Fruit fly (Drosophila melanogaster) whole organism, embryonic: ENCODE measurements around the gene CG7432.

Experiments used
- Bdp1 ChIP-seq: fragments of 200-800 bp; sonication (Bioruptor generic); optimal IDR thresholded peaks from 3 replicates; lab custom pipeline; 2016; ENCODE audit warnings: missing biosample characterization, missing genetic modification characterization
- CG10209 ChIP-seq: fragments of 200-800 bp; sonication (Bioruptor generic); optimal IDR thresholded peaks from 3 replicates; lab custom pipeline; 2017; ENCODE audit warnings: missing biosample characterization, mild to moderate bottlenecking, missing genetic modification characterization, missing genetic modification reagents
- CG10366 ChIP-seq: fragments of 200-800 bp; sonication (Bioruptor generic); IDR thresholded peaks from 2 replicates; pipeline ENCODE4 v1.3.6; 2022; ENCODE audit warnings: missing biosample characterization, missing genetic modification characterization
- CG11696 ChIP-seq: fragments of 200-800 bp; sonication (Bioruptor generic); IDR thresholded peaks from 2 replicates; pipeline ENCODE4 v1.3.6; 2022; ENCODE audit warnings: missing biosample characterization, missing genetic modification characterization
- CG12236 ChIP-seq: fragments of 200-800 bp; sonication (Bioruptor generic); optimal IDR thresholded peaks from 2 replicates; lab custom pipeline; 2016; ENCODE audit warnings: missing biosample characterization, missing genetic modification characterization
- CG12299 ChIP-seq: fragments of 200-800 bp; sonication (Bioruptor generic); optimal IDR thresholded peaks from 2 replicates; lab custom pipeline; 2018; ENCODE audit warnings: missing biosample characterization, mild to moderate bottlenecking, missing genetic modification characterization
- CG12769 ChIP-seq: fragments of 200-800 bp; sonication (Bioruptor generic); optimal IDR thresholded peaks from 2 replicates; lab custom pipeline; 2019; ENCODE audit warnings: missing biosample characterization, mild to moderate bottlenecking, missing genetic modification characterization, moderate library complexity
- CG15011 ChIP-seq: fragments of 200-800 bp; sonication (Bioruptor generic); optimal IDR thresholded peaks from 3 replicates; lab custom pipeline; 2018; ENCODE audit warnings: missing biosample characterization, mild to moderate bottlenecking, missing genetic modification characterization
- CG1603 ChIP-seq: fragments of 200-800 bp; sonication (Bioruptor generic); optimal IDR thresholded peaks from 2 replicates; lab custom pipeline; 2019; ENCODE audit warnings: missing biosample characterization, mild to moderate bottlenecking, missing genetic modification characterization, moderate library complexity
- CG17385 ChIP-seq: fragments of 200-800 bp; sonication (Bioruptor generic); optimal IDR thresholded peaks from 3 replicates; lab custom pipeline; 2018; ENCODE audit warnings: missing biosample characterization, mild to moderate bottlenecking, missing genetic modification characterization
- CG30403 ChIP-seq: fragments of 200-800 bp; sonication (Bioruptor generic); optimal IDR thresholded peaks from 3 replicates; lab custom pipeline; 2016; ENCODE audit warnings: missing biosample characterization, missing genetic modification characterization
- CG31441 ChIP-seq: fragments of 200-800 bp; sonication (Bioruptor generic); IDR thresholded peaks from 2 replicates; pipeline ENCODE4 v1.3.6; 2022; ENCODE audit warnings: missing biosample characterization, missing genetic modification characterization
- CG32532 ChIP-seq: fragments of 200-800 bp; sonication (Bioruptor generic); IDR thresholded peaks from 2 replicates; pipeline ENCODE4 v1.3.6; 2022; ENCODE audit warnings: missing biosample characterization, missing genetic modification characterization
- CG3995 ChIP-seq: fragments of 200-800 bp; sonication (Bioruptor generic); optimal IDR thresholded peaks from 3 replicates; lab custom pipeline; 2016; ENCODE audit warnings: missing biosample characterization, missing genetic modification characterization
- CG4707 ChIP-seq: fragments of 200-800 bp; sonication (Bioruptor generic); optimal IDR thresholded peaks from 2 replicates; lab custom pipeline; 2018; ENCODE audit warnings: missing biosample characterization, mild to moderate bottlenecking, missing genetic modification characterization, moderate library complexity
- CG4820 ChIP-seq: fragments of 200-800 bp; sonication (Bioruptor generic); optimal IDR thresholded peaks from 3 replicates; lab custom pipeline; 2016; ENCODE audit warnings: missing biosample characterization, missing genetic modification characterization
- CG5245 ChIP-seq: fragments of 200-800 bp; sonication (Bioruptor generic); optimal IDR thresholded peaks from 3 replicates; lab custom pipeline; 2016; ENCODE audit warnings: missing biosample characterization, missing genetic modification characterization
- CG6175 ChIP-seq: fragments of 200-800 bp; sonication (Bioruptor generic); IDR thresholded peaks from 3 replicates; pipeline ENCODE4 v1.3.6; 2022; ENCODE audit warnings: missing biosample characterization, missing genetic modification characterization
- CG6654 ChIP-seq: fragments of 200-800 bp; sonication (Bioruptor generic); optimal IDR thresholded peaks from 2 replicates; lab custom pipeline; 2017; ENCODE audit warnings: missing biosample characterization, mild to moderate bottlenecking, missing genetic modification characterization
- CG6765 ChIP-seq: fragments of 200-800 bp; sonication (Bioruptor generic); optimal IDR thresholded peaks from 3 replicates; lab custom pipeline; 2017; ENCODE audit warnings: missing biosample characterization, mild to moderate bottlenecking, missing genetic modification characterization
- CG6813 ChIP-seq: fragments of 200-800 bp; sonication (Bioruptor generic); optimal IDR thresholded peaks from 2 replicates; lab custom pipeline; 2017; ENCODE audit warnings: missing biosample characterization, missing genetic modification characterization, mild to moderate bottlenecking, moderate library complexity, missing genetic modification reagents
- CG6854 ChIP-seq: fragments of 200-800 bp; sonication (Bioruptor generic); optimal IDR thresholded peaks from 3 replicates; lab custom pipeline; 2017; ENCODE audit warnings: missing biosample characterization, mild to moderate bottlenecking, missing genetic modification characterization
- CG7372 ChIP-seq: fragments of 200-800 bp; sonication (Bioruptor generic); IDR thresholded peaks from 2 replicates; pipeline ENCODE4 v1.3.6; 2022; ENCODE audit warnings: missing biosample characterization, missing genetic modification characterization
- CG7786 ChIP-seq: fragments of 200-800 bp; sonication (Bioruptor generic); optimal IDR thresholded peaks from 2 replicates; lab custom pipeline; 2016; ENCODE audit warnings: missing biosample characterization, missing genetic modification characterization
- CG8290 ChIP-seq, 3 experiments: fragments of 200-800 bp; sonication (Bioruptor generic); optimal IDR thresholded peaks; 2 replicates each; lab custom pipeline; 2016 to 2019; ENCODE audit warnings: missing biosample characterization in 3 of 3, missing genetic modification characterization in 3 of 3, mild to moderate bottlenecking in 2 of 3, moderate library complexity in 1 of 3
- CrebB ChIP-seq: fragments of 200-800 bp; sonication (Bioruptor generic); optimal IDR thresholded peaks from 3 replicates; lab custom pipeline; 2018; ENCODE audit warnings: missing biosample characterization, mild to moderate bottlenecking, missing genetic modification characterization
- Elba2 ChIP-seq: fragments of 200-800 bp; sonication (Bioruptor generic); optimal IDR thresholded peaks from 3 replicates; lab custom pipeline; 2016; ENCODE audit warnings: missing biosample characterization, missing genetic modification characterization
- Ets97D ChIP-seq: fragments of 200-800 bp; sonication (Bioruptor generic); optimal IDR thresholded peaks from 3 replicates; lab custom pipeline; 2016; ENCODE audit warnings: missing biosample characterization, missing genetic modification characterization
- Hr39 ChIP-seq: fragments of >200 bp; optimal IDR thresholded peaks from 2 replicates; lab custom pipeline; 2017
- NK7.1 ChIP-seq: fragments of 200-800 bp; sonication (Bioruptor generic); optimal IDR thresholded peaks from 3 replicates; lab custom pipeline; 2016; ENCODE audit warnings: missing biosample characterization, missing genetic modification characterization
- Ravus ChIP-seq: fragments of 200-800 bp; sonication (Bioruptor generic); IDR thresholded peaks from 2 replicates; pipeline ENCODE4 v1.3.6; 2022; ENCODE audit warnings: missing biosample characterization, missing genetic modification characterization
- Sin3A ChIP-seq: fragments of >200 bp; optimal IDR thresholded peaks from 2 replicates; lab custom pipeline; 2018
- Trl ChIP-seq, 3 experiments: fragments of >200 bp in 2 of 3; fragments of 200-800 bp in 1 of 3; sonication (Bioruptor generic) in 1 of 3; optimal IDR thresholded peaks; 2 replicates in 1 of 3; 3 replicates in 2 of 3; lab custom pipeline; 2016 to 2017; ENCODE audit warnings: missing biosample characterization in 1 of 3, missing genetic modification characterization in 1 of 3
- crol ChIP-seq: fragments of 200-800 bp; sonication (Bioruptor generic); IDR thresholded peaks from 2 replicates; pipeline ENCODE4 v1.3.6; 2022; ENCODE audit warnings: missing biosample characterization, missing genetic modification characterization
- dmrt11E ChIP-seq: fragments of 200-800 bp; sonication (Bioruptor generic); optimal IDR thresholded peaks from 3 replicates; lab custom pipeline; 2018; ENCODE audit warnings: missing biosample characterization, mild to moderate bottlenecking, missing genetic modification characterization, moderate library complexity
- exex ChIP-seq: fragments of 200-800 bp; sonication (Bioruptor generic); optimal IDR thresholded peaks from 4 replicates; lab custom pipeline; 2018; ENCODE audit warnings: missing biosample characterization, mild to moderate bottlenecking, missing genetic modification characterization, moderate library complexity
- gro ChIP-seq: fragments of 200-800 bp; sonication (Bioruptor generic); optimal IDR thresholded peaks from 2 replicates; lab custom pipeline; 2016; ENCODE audit warnings: missing biosample characterization, missing genetic modification characterization
- gsb-n ChIP-seq: fragments of 200-800 bp; sonication (Bioruptor generic); optimal IDR thresholded peaks from 3 replicates; lab custom pipeline; 2018; ENCODE audit warnings: missing biosample characterization, mild to moderate bottlenecking, missing genetic modification characterization
- knrl ChIP-seq: fragments of 200-800 bp; sonication (Bioruptor generic); IDR thresholded peaks from 3 replicates; pipeline ENCODE4 v1.3.6; 2022; ENCODE audit warnings: missing biosample characterization, missing genetic modification characterization; ENCODE audit not compliant: partially characterized antibody
- nerfin-2 ChIP-seq: fragments of 200-800 bp; sonication (Bioruptor generic); IDR thresholded peaks from 2 replicates; pipeline ENCODE4 v1.3.6; 2022; ENCODE audit warnings: missing biosample characterization, missing genetic modification characterization; ENCODE audit not compliant: partially characterized antibody
- peb ChIP-seq: fragments of 200-800 bp; sonication (Bioruptor generic); IDR thresholded peaks from 2 replicates; pipeline ENCODE4 v1.3.6; 2022; ENCODE audit warnings: missing biosample characterization, missing genetic modification characterization
- pfk ChIP-seq: fragments of 200-800 bp; sonication (Bioruptor generic); optimal IDR thresholded peaks from 2 replicates; lab custom pipeline; 2018; ENCODE audit warnings: missing biosample characterization, mild to moderate bottlenecking, missing genetic modification characterization, moderate library complexity
- pnt ChIP-seq: fragments of 200-800 bp; sonication (Bioruptor generic); optimal IDR thresholded peaks from 3 replicates; lab custom pipeline; 2016; ENCODE audit warnings: missing biosample characterization, missing genetic modification characterization
- ro ChIP-seq: fragments of 200-800 bp; sonication (Bioruptor generic); IDR thresholded peaks from 2 replicates; pipeline ENCODE4 v1.3.6; 2022; ENCODE audit warnings: missing biosample characterization, missing genetic modification characterization
- sens ChIP-seq: fragments of 200-800 bp; sonication (Bioruptor generic); peaks from one replicate; lab custom pipeline; 2016; ENCODE audit warnings: missing biosample characterization, missing genetic modification characterization
- sens-2 ChIP-seq: fragments of 200-800 bp; sonication (Bioruptor generic); IDR thresholded peaks from 2 replicates; pipeline ENCODE4 v1.3.6; 2022; ENCODE audit warnings: missing biosample characterization, missing genetic modification characterization
- shn ChIP-seq: fragments of 200-800 bp; sonication (Bioruptor generic); optimal IDR thresholded peaks from 3 replicates; lab custom pipeline; 2016; ENCODE audit warnings: missing biosample characterization, missing genetic modification characterization
- sisA ChIP-seq: fragments of 200-800 bp; sonication (Bioruptor generic); IDR thresholded peaks from 2 replicates; pipeline ENCODE4 v1.3.6; 2022; ENCODE audit warnings: missing biosample characterization, missing genetic modification characterization
- wdn ChIP-seq: fragments of 200-800 bp; sonication (Bioruptor generic); IDR thresholded peaks from 2 replicates; pipeline ENCODE4 v1.3.6; 2022; ENCODE audit warnings: missing biosample characterization, missing genetic modification characterization

Gene CG7432

dm6 chr3R:19644094-19644900, 20.5 kb upstream of the CG7432 start, which contains the start of gene Vha13:
Gene Vha13, minus strand, starts transcription at chr3R:19644386.
- TF ChIP-seq CG10366 (peak; percentile 48), Elba2 (GFP tag; lab: Kevin White, UChicago) (peak; percentile 53), crol (GFP tag; lab: Robert Waterston, UW) (peak; percentile 82), CG8290 (GFP tag; optimal IDR thresholded peaks at IDR 0.05; lab: Kevin White, UChicago) (no peak), CG8290 (tag; optimal IDR thresholded peaks at IDR 0.05; lab: Kevin White, UChicago) (peak in 1 of 2 experiments; percentile 87), CG7372 (GFP tag; lab: Robert Waterston, UW) (peak; percentile 40; the same call in 1 of the 2 replicates), sens-2 (0 out of 2 replicates have a peak, but pooled peaks have one; percentile 7), gsb-n (no peak), nerfin-2 (no peak; the same call in 1 of the 2 replicates), gro (GFP tag; lab: Kevin White, UChicago) (peak; percentile 45), NK7.1 (GFP tag; lab: Kevin White, UChicago) (no peak), pnt (GFP tag; lab: Kevin White, UChicago) (peak; percentile 15), CG3995 (GFP tag; lab: Kevin White, UChicago) (peak; percentile 84), shn (peak; percentile 49), CG12236 (no peak), CG11696 (no peak), Sin3A (lab: Kevin White, UChicago) (no peak), wdn (peak; percentile 18; the same call in 1 of the 2 replicates), CG6854 (GFP tag; lab: Kevin White, UChicago) (peak; percentile 57), CG6765 (GFP tag; lab: Kevin White, UChicago) (peak; percentile 52), sens (GFP tag; lab: Kevin White, UChicago) (peak; percentile 48), CG5245 (GFP tag; lab: Kevin White, UChicago) (peak; percentile 14), exex (no peak), peb (GFP tag; lab: Robert Waterston, UW) (peak; percentile 36; the same call in 1 of the 2 replicates), knrl (GFP tag; lab: Robert Waterston, UW) (peak; percentile 52), CG12299 (tag; lab: Kevin White, UChicago) (peak; percentile 29), CG15011 (GFP tag; lab: Kevin White, UChicago) (no peak), Ets97D (GFP tag; lab: Kevin White, UChicago) (peak; percentile 22), CG1603 (tag; lab: Kevin White, UChicago) (peak; percentile 49), Trl (optimal IDR thresholded peaks at IDR 0.05; lab: Kevin White, UChicago) (no peak), Trl (GFP tag; optimal IDR thresholded peaks at IDR 0.05; lab: Kevin White, UChicago) (peak; percentile 43), CG7786 (peak; percentile 16), CG6175 (GFP tag; lab: Robert Waterston, UW) (no peak), CG4820 (GFP tag; lab: Kevin White, UChicago) (peak; percentile 35), CG6813 (GFP tag; lab: Kevin White, UChicago) (no peak), ro (no peak), CG10209 (peak; percentile 0), pfk (GFP tag; lab: Kevin White, UChicago) (peak; percentile 43), CG32532 (GFP tag; lab: Robert Waterston, UW) (peak; percentile 66), Hr39 (no peak), dmrt11E (tag; lab: Kevin White, UChicago) (peak; percentile 9), CG17385 (GFP tag; lab: Kevin White, UChicago) (peak; percentile 37), Ravus (no peak), CG4707 (GFP tag; lab: Kevin White, UChicago) (no peak), sisA (GFP tag; lab: Robert Waterston, UW) (peak; percentile 68), Bdp1 (GFP tag; lab: Kevin White, UChicago) (no peak), CrebB (tag; lab: Kevin White, UChicago) (peak; percentile 36), CG6654 (GFP tag; lab: Kevin White, UChicago) (no peak), CG31441 (peak; percentile 31), CG30403 (peak; percentile 34), CG12769 (tag; lab: Kevin White, UChicago) (peak; percentile 55)
